Worm (Caenorhabditis elegans) whole organism, mixed stage, embryonic: Measurements from ENCODE around the gene C49G7.7.

Experiments used
- M03D4.4 ChIP-seq: sonication (generic microtip); optimal IDR thresholded peaks from 2 replicates; lab custom pipeline; 2017; ENCODE audit warnings: mild to moderate bottlenecking, missing genetic modification characterization, missing compliant biosample characterization
- bed-3 ChIP-seq: fragments of 200-800 bp; sonication (Bioruptor generic); optimal IDR thresholded peaks from 3 replicates; lab custom pipeline; 2018; ENCODE audit warnings: mild to moderate bottlenecking, missing genetic modification characterization, moderate library complexity, missing compliant biosample characterization
- blmp-1 ChIP-seq: fragments of 150-350 bp; optimal IDR thresholded peaks from 2 replicates; lab custom pipeline; 2014; ENCODE audit warnings: missing biosample characterization, missing genetic modification characterization
- ceh-39 ChIP-seq: fragments of 150-350 bp; optimal IDR thresholded peaks from 2 replicates; lab custom pipeline; 2014; ENCODE audit warnings: missing biosample characterization, missing genetic modification characterization
- ceh-43 ChIP-seq: fragments of 200-800 bp; sonication (Bioruptor generic); optimal IDR thresholded peaks from 2 replicates; lab custom pipeline; 2018; ENCODE audit warnings: mild to moderate bottlenecking, missing genetic modification characterization, moderate library complexity, missing compliant biosample characterization
- ceh-83 ChIP-seq: fragments of 200-800 bp; sonication (Bioruptor generic); optimal IDR thresholded peaks from 2 replicates; lab custom pipeline; 2018; ENCODE audit warnings: mild to moderate bottlenecking, missing genetic modification characterization, missing compliant biosample characterization
- ces-1 ChIP-seq: fragments of 150-350 bp; optimal IDR thresholded peaks from 2 replicates; lab custom pipeline; 2014; ENCODE audit warnings: missing biosample characterization, missing genetic modification reagents, missing genetic modification characterization
- drap-1 ChIP-seq: fragments of 200-800 bp; sonication (Bioruptor generic); optimal IDR thresholded peaks from 3 replicates; lab custom pipeline; 2018; ENCODE audit warnings: mild to moderate bottlenecking, missing genetic modification characterization, missing compliant biosample characterization
- elt-1 ChIP-seq: sonication (generic microtip); optimal IDR thresholded peaks from 2 replicates; lab custom pipeline; 2017; ENCODE audit warnings: missing genetic modification characterization, mild to moderate bottlenecking, missing compliant biosample characterization, antibody characterized with exemption, moderate library complexity, borderline replicate concordance; ENCODE audit not compliant: insufficient read depth
- elt-3 ChIP-seq: fragments of 150-350 bp; optimal IDR thresholded peaks from 2 replicates; lab custom pipeline; 2014; ENCODE audit warnings: missing biosample characterization, missing genetic modification characterization
- flh-1 ChIP-seq: fragments of 200-800 bp; sonication (Bioruptor generic); optimal IDR thresholded peaks from 2 replicates; lab custom pipeline; 2018; ENCODE audit warnings: mild to moderate bottlenecking, missing genetic modification characterization, moderate library complexity, missing compliant biosample characterization
- ham-2 ChIP-seq: fragments of 200-800 bp; sonication (Bioruptor generic); optimal IDR thresholded peaks from 2 replicates; lab custom pipeline; 2018; ENCODE audit warnings: mild to moderate bottlenecking, missing genetic modification characterization, missing compliant biosample characterization
- hlh-1 ChIP-seq: fragments of 150-350 bp; optimal IDR thresholded peaks from 2 replicates; lab custom pipeline; 2014; ENCODE audit warnings: missing biosample characterization, missing genetic modification reagents, missing genetic modification characterization
- lin-32 ChIP-seq: fragments of 200-800 bp; sonication (Bioruptor generic); optimal IDR thresholded peaks from 2 replicates; lab custom pipeline; 2018; ENCODE audit warnings: mild to moderate bottlenecking, missing genetic modification characterization, missing compliant biosample characterization
- mab-5 ChIP-seq: fragments of 150-350 bp; optimal IDR thresholded peaks from 2 replicates; lab custom pipeline; 2014; ENCODE audit warnings: missing biosample characterization, missing genetic modification characterization
- mep-1 ChIP-seq: fragments of 150-350 bp; optimal IDR thresholded peaks from 2 replicates; lab custom pipeline; 2017; ENCODE audit warnings: missing biosample characterization, missing genetic modification reagents, missing genetic modification characterization, inconsistent platforms
- mls-2 ChIP-seq: sonication (generic microtip); optimal IDR thresholded peaks from 2 replicates; lab custom pipeline; 2016; ENCODE audit warnings: mild to moderate bottlenecking, missing genetic modification characterization, moderate library complexity, missing compliant biosample characterization
- nhr-12 ChIP-seq: fragments of 150-350 bp; optimal IDR thresholded peaks from 2 replicates; lab custom pipeline; 2014; ENCODE audit warnings: missing biosample characterization, missing genetic modification characterization
- nhr-2 ChIP-seq: fragments of 150-350 bp; optimal IDR thresholded peaks from 2 replicates; lab custom pipeline; 2014; ENCODE audit warnings: missing biosample characterization, missing genetic modification characterization
- nhr-28 ChIP-seq: fragments of 150-350 bp; optimal IDR thresholded peaks from 2 replicates; lab custom pipeline; 2014; ENCODE audit warnings: missing biosample characterization, missing genetic modification characterization
- nhr-76 ChIP-seq: sonication (generic microtip); optimal IDR thresholded peaks from 2 replicates; lab custom pipeline; 2017; ENCODE audit warnings: missing biosample characterization, missing genetic modification characterization
- pha-4 ChIP-seq: fragments of 150-350 bp; optimal IDR thresholded peaks from 2 replicates; lab custom pipeline; 2018; ENCODE audit warnings: missing biosample characterization, missing genetic modification reagents, missing genetic modification characterization
- snpc-4 ChIP-seq: fragments of 150-350 bp; optimal IDR thresholded peaks from 2 replicates; lab custom pipeline; 2014; ENCODE audit warnings: missing biosample characterization, missing genetic modification characterization
- sptf-1 ChIP-seq: sonication (generic microtip); optimal IDR thresholded peaks from 2 replicates; lab custom pipeline; 2017; ENCODE audit warnings: mild to moderate bottlenecking, missing genetic modification characterization, moderate library complexity, missing compliant biosample characterization
- tbx-8 ChIP-seq: fragments of 200-800 bp; sonication (Bioruptor generic); optimal IDR thresholded peaks from 2 replicates; lab custom pipeline; 2018; ENCODE audit warnings: mild to moderate bottlenecking, missing genetic modification characterization, moderate library complexity, missing compliant biosample characterization
- unc-120 ChIP-seq: sonication (generic microtip); optimal IDR thresholded peaks from 2 replicates; lab custom pipeline; 2017; ENCODE audit warnings: missing genetic modification characterization, missing compliant biosample characterization; ENCODE audit not compliant: poor library complexity, severe bottlenecking
- unc-39 ChIP-seq: fragments of 150-350 bp; optimal IDR thresholded peaks from 2 replicates; lab custom pipeline; 2014; ENCODE audit warnings: missing biosample characterization, missing genetic modification characterization
- zip-8 ChIP-seq: fragments of 150-350 bp; optimal IDR thresholded peaks from 2 replicates; lab custom pipeline; 2014; ENCODE audit warnings: missing biosample characterization, missing genetic modification characterization
- ztf-11 ChIP-seq: fragments of 150-350 bp; optimal IDR thresholded peaks from 2 replicates; lab custom pipeline; 2014; ENCODE audit warnings: missing biosample characterization, missing genetic modification characterization

Gene C49G7.7

ce11 chrV:4038110-4038509 is 3.8 kb downstream of the C49G7.7 start, which contains the start of gene C49G7.12:
Gene C49G7.12 (plus strand): TSS chrV:4038410.
- TF ChIP-seq ham-2 (GFP tag; lab: Kevin White, UChicago) (no peak), nhr-2 (tag; lab: Kevin White, UChicago) (no peak), M03D4.4 (tag; lab: Kevin White, UChicago) (no peak), tbx-8 (GFP tag; lab: Kevin White, UChicago) (no peak), mab-5 (tag; lab: Kevin White, UChicago) (no peak), flh-1 (GFP tag; lab: Kevin White, UChicago) (no peak), ceh-43 (GFP tag; lab: Kevin White, UChicago) (no peak), nhr-76 (tag; lab: Kevin White, UChicago) (no peak), elt-1 (tag; lab: Kevin White, UChicago) (no peak), drap-1 (GFP tag; lab: Kevin White, UChicago) (no peak), sptf-1 (tag; lab: Kevin White, UChicago) (no peak), bed-3 (GFP tag; lab: Kevin White, UChicago) (no peak), hlh-1 (tag; lab: Kevin White, UChicago) (no peak), ceh-83 (GFP tag; lab: Kevin White, UChicago) (no peak), nhr-28 (tag; lab: Kevin White, UChicago) (no peak), unc-39 (tag; lab: Kevin White, UChicago) (no peak), nhr-12 (tag; lab: Kevin White, UChicago) (no peak)

- TF ChIP-seq lin-32 (no peak), nhr-28 (tag; lab: Kevin White, UChicago) (no peak), tbx-8 (GFP tag; lab: Kevin White, UChicago) (no peak), flh-1 (GFP tag; lab: Kevin White, UChicago) (no peak), elt-1 (tag; lab: Kevin White, UChicago) (no peak), nhr-2 (tag; lab: Kevin White, UChicago) (no peak), hlh-1 (tag; lab: Kevin White, UChicago) (no peak), ztf-11 (tag; lab: Kevin White, UChicago) (no peak), elt-3 (tag; lab: Kevin White, UChicago) (no peak), nhr-76 (tag; lab: Kevin White, UChicago) (no peak), unc-120 (tag; lab: Kevin White, UChicago) (no peak), mep-1 (tag; lab: Kevin White, UChicago) (no peak), drap-1 (GFP tag; lab: Kevin White, UChicago) (no peak), ces-1 (GFP tag; lab: Kevin White, UChicago) (no peak), snpc-4 (tag; lab: Kevin White, UChicago) (no peak), sptf-1 (tag; lab: Kevin White, UChicago) (no peak)
Observed at ce11 chrV:4038557-4038956, 4.3 kb downstream of the C49G7.7 start.

ce11 chrV:4041853-4042424 is 7.7 kb downstream of the C49G7.7 start, which contains the start of the genes C49G7.10 and irg-2:
Gene C49G7.10 (minus strand): TSS chrV:4042021.
Gene irg-2 (plus strand): TSS chrV:4042181.
- no peak for TF ChIP-seq bed-3 (GFP tag; lab: Kevin White, UChicago)

- TF ChIP-seq unc-120 (tag; lab: Kevin White, UChicago) (no peak), nhr-2 (tag; lab: Kevin White, UChicago) (no peak), ham-2 (GFP tag; lab: Kevin White, UChicago) (no peak), ceh-39 (tag; lab: Kevin White, UChicago) (no peak), zip-8 (tag; lab: Kevin White, UChicago) (no peak), drap-1 (GFP tag; lab: Kevin White, UChicago) (no peak), blmp-1 (no peak), sptf-1 (tag; lab: Kevin White, UChicago) (no peak), ceh-43 (GFP tag; lab: Kevin White, UChicago) (no peak), pha-4 (tag; lab: Kevin White, UChicago) (no peak), mep-1 (tag; lab: Kevin White, UChicago) (no peak), mls-2 (tag; lab: Kevin White, UChicago) (no peak), bed-3 (GFP tag; lab: Kevin White, UChicago) (no peak)
Observed at ce11 chrV:4043632-4044031, 9.4 kb downstream of the C49G7.7 start, which contains the start of gene phat-3. Gene phat-3 (plus strand): TSS chrV:4043932.
